Fruit fly (Drosophila melanogaster) whole organism, embryonic: ENCODE data around the gene CG6790.

ENCODE experiments used
- Asciz ChIP-seq: fragments of 200-800 bp; sonication (Bioruptor generic); optimal IDR thresholded peaks from 2 replicates; lab custom pipeline; 2017; ENCODE audit warnings: missing biosample characterization, mild to moderate bottlenecking, missing genetic modification characterization, missing genetic modification reagents
- BEAF-32 ChIP-seq: fragments of 200-800 bp; sonication (Bioruptor generic); optimal IDR thresholded peaks from 3 replicates; lab custom pipeline; 2017; ENCODE audit warnings: missing biosample characterization, missing genetic modification characterization, mild to moderate bottlenecking, moderate library complexity, missing genetic modification reagents
- CG10147 ChIP-seq: fragments of 200-800 bp; sonication (Bioruptor generic); optimal IDR thresholded peaks from 2 replicates; lab custom pipeline; 2019; ENCODE audit warnings: missing biosample characterization, mild to moderate bottlenecking, missing genetic modification characterization, moderate library complexity
- CG11398 ChIP-seq: fragments of 200-800 bp; sonication (Bioruptor generic); optimal IDR thresholded peaks from 2 replicates; lab custom pipeline; 2016; ENCODE audit warnings: missing biosample characterization, missing genetic modification characterization
- CG11504 ChIP-seq: fragments of 200-800 bp; sonication (Bioruptor generic); optimal IDR thresholded peaks from 3 replicates; lab custom pipeline; 2019; ENCODE audit warnings: missing biosample characterization, mild to moderate bottlenecking, missing genetic modification characterization, moderate library complexity
- CG11696 ChIP-seq: fragments of 200-800 bp; sonication (Bioruptor generic); IDR thresholded peaks from 2 replicates; pipeline ENCODE4 v1.3.6; 2022; ENCODE audit warnings: missing biosample characterization, missing genetic modification characterization
- CG12071 ChIP-seq: fragments of 200-800 bp; sonication (Bioruptor generic); optimal IDR thresholded peaks from 3 replicates; lab custom pipeline; 2018; ENCODE audit warnings: missing biosample characterization, mild to moderate bottlenecking, missing genetic modification characterization
- CG12236 ChIP-seq: fragments of 200-800 bp; sonication (Bioruptor generic); optimal IDR thresholded peaks from 2 replicates; lab custom pipeline; 2016; ENCODE audit warnings: missing biosample characterization, missing genetic modification characterization
- CG14860 ChIP-seq: fragments of 200-800 bp; sonication (Bioruptor generic); IDR thresholded peaks from 3 replicates; pipeline ENCODE4 v1.3.6; 2022; ENCODE audit warnings: missing biosample characterization, missing genetic modification characterization; ENCODE audit not compliant: partially characterized antibody
- CG16779 ChIP-seq: fragments of 200-800 bp; sonication (Bioruptor generic); IDR thresholded peaks from 2 replicates; pipeline ENCODE4 v1.3.6; 2022; ENCODE audit warnings: missing biosample characterization, missing genetic modification characterization
- CG17829 ChIP-seq: fragments of 200-800 bp; optimal IDR thresholded peaks from 2 replicates; lab custom pipeline; 2019; ENCODE audit warnings: missing biosample characterization, mild to moderate bottlenecking, missing genetic modification characterization, moderate library complexity
- CG18011 ChIP-seq: fragments of 200-800 bp; sonication (Bioruptor generic); optimal IDR thresholded peaks from 2 replicates; lab custom pipeline; 2017; ENCODE audit warnings: missing biosample characterization, missing genetic modification characterization, mild to moderate bottlenecking, moderate library complexity, missing genotype
- CG3065 ChIP-seq: fragments of 200-800 bp; sonication (Bioruptor generic); optimal IDR thresholded peaks from 2 replicates; lab custom pipeline; 2016; ENCODE audit warnings: missing biosample characterization, missing genetic modification characterization
- CG31441 ChIP-seq: fragments of 200-800 bp; sonication (Bioruptor generic); IDR thresholded peaks from 2 replicates; pipeline ENCODE4 v1.3.6; 2022; ENCODE audit warnings: missing biosample characterization, missing genetic modification characterization
- CG34376 ChIP-seq: fragments of 200-800 bp; sonication (Bioruptor generic); optimal IDR thresholded peaks from 2 replicates; lab custom pipeline; 2018; ENCODE audit warnings: missing biosample characterization, mild to moderate bottlenecking, missing genetic modification characterization
- CG34422 ChIP-seq: fragments of 200-800 bp; sonication (Bioruptor generic); IDR thresholded peaks from 3 replicates; pipeline ENCODE4 v1.3.6; 2022; ENCODE audit warnings: missing biosample characterization, missing genetic modification characterization
- CG43689 ChIP-seq: fragments of 200-800 bp; sonication (Bioruptor generic); IDR thresholded peaks from 2 replicates; pipeline ENCODE4 v1.3.6; 2022; ENCODE audit warnings: missing biosample characterization, missing genetic modification characterization
- CG4424 ChIP-seq: fragments of 200-800 bp; sonication (Bioruptor generic); optimal IDR thresholded peaks from 3 replicates; lab custom pipeline; 2016; ENCODE audit warnings: missing biosample characterization, missing genetic modification characterization
- CG6254 ChIP-seq: fragments of 200-800 bp; sonication (Bioruptor generic); optimal IDR thresholded peaks from 3 replicates; lab custom pipeline; 2017; ENCODE audit warnings: mild to moderate bottlenecking, missing biosample characterization, missing genetic modification reagents, missing genetic modification characterization
- CG7987 ChIP-seq: fragments of 200-800 bp; sonication (Bioruptor generic); optimal IDR thresholded peaks from 2 replicates; lab custom pipeline; 2018; ENCODE audit warnings: missing biosample characterization, mild to moderate bottlenecking, missing genetic modification characterization, moderate library complexity
- CG8924 ChIP-seq: fragments of 200-800 bp; optimal IDR thresholded peaks from 3 replicates; lab custom pipeline; 2019; ENCODE audit warnings: missing biosample characterization, mild to moderate bottlenecking, missing genetic modification characterization, moderate library complexity
- CG9215 ChIP-seq: fragments of 200-800 bp; sonication (Bioruptor generic); IDR thresholded peaks from 2 replicates; pipeline ENCODE4 v1.3.6; 2022; ENCODE audit warnings: missing biosample characterization, missing genetic modification characterization
- CG9609 ChIP-seq: fragments of 200-800 bp; sonication (Bioruptor generic); optimal IDR thresholded peaks from 3 replicates; lab custom pipeline; 2016; ENCODE audit warnings: missing biosample characterization, missing genetic modification characterization
- Dfd ChIP-seq, 2 experiments: fragments of >200 bp; optimal IDR thresholded peaks; 2 replicates each; lab custom pipeline; 2017; ENCODE audit warnings: missing biosample characterization in 2 of 2, missing genetic modification characterization in 2 of 2
- Drgx ChIP-seq: fragments of 200-800 bp; sonication (Bioruptor generic); IDR thresholded peaks from 2 replicates; pipeline ENCODE4 v1.3.6; 2022; ENCODE audit warnings: missing biosample characterization, missing genetic modification characterization
- Fer3 ChIP-seq: fragments of 200-800 bp; sonication (Bioruptor generic); optimal IDR thresholded peaks from 2 replicates; lab custom pipeline; 2018; ENCODE audit warnings: missing biosample characterization, mild to moderate bottlenecking, missing genetic modification characterization, moderate library complexity
- HLH3B ChIP-seq: fragments of 200-800 bp; sonication (Bioruptor generic); IDR thresholded peaks from 2 replicates; pipeline ENCODE4 v1.3.6; 2022; ENCODE audit warnings: missing biosample characterization, missing genetic modification characterization
- Hey ChIP-seq: fragments of 200-800 bp; sonication (Bioruptor generic); optimal IDR thresholded peaks from 3 replicates; lab custom pipeline; 2018; ENCODE audit warnings: missing biosample characterization, mild to moderate bottlenecking, missing genetic modification characterization
- Hsf ChIP-seq: fragments of 200-800 bp; sonication (Bioruptor generic); optimal IDR thresholded peaks from 3 replicates; lab custom pipeline; 2016; ENCODE audit warnings: missing biosample characterization, missing genetic modification characterization
- Mes4 ChIP-seq: fragments of 200-800 bp; sonication (Bioruptor generic); optimal IDR thresholded peaks from 2 replicates; lab custom pipeline; 2016; ENCODE audit warnings: missing biosample characterization, missing genetic modification characterization
- NfI ChIP-seq: fragments of 200-800 bp; sonication (Bioruptor generic); optimal IDR thresholded peaks from 3 replicates; lab custom pipeline; 2018; ENCODE audit warnings: missing biosample characterization, mild to moderate bottlenecking, missing genetic modification characterization, moderate library complexity
- Opbp ChIP-seq: fragments of 200-800 bp; sonication (Bioruptor generic); IDR thresholded peaks from 3 replicates; pipeline ENCODE4 v1.3.6; 2022; ENCODE audit warnings: missing biosample characterization, missing genetic modification characterization; ENCODE audit not compliant: partially characterized antibody
- Rfx ChIP-seq: fragments of 200-800 bp; sonication (Bioruptor generic); IDR thresholded peaks from 2 replicates; pipeline ENCODE4 v1.3.6; 2022; ENCODE audit warnings: missing biosample characterization, missing genetic modification characterization
- Side ChIP-seq: fragments of 200-800 bp; sonication (Bioruptor generic); optimal IDR thresholded peaks from 2 replicates; lab custom pipeline; 2016; ENCODE audit warnings: missing biosample characterization, missing genetic modification characterization
- Stat92E ChIP-seq, 3 experiments: fragments of >200 bp in 2 of 3; fragments of 200-800 bp in 1 of 3; sonication (Bioruptor generic) in 1 of 3; optimal IDR thresholded peaks; 2 replicates each; lab custom pipeline; 2017 to 2019; ENCODE audit warnings: missing biosample characterization in 3 of 3, missing genetic modification characterization in 3 of 3, mild to moderate bottlenecking in 1 of 3, moderate library complexity in 1 of 3
- TFAM ChIP-seq: fragments of 200-800 bp; sonication (Bioruptor generic); optimal IDR thresholded peaks from 2 replicates; lab custom pipeline; 2017; ENCODE audit warnings: missing biosample characterization, missing genetic modification characterization, inconsistent platforms
- Trl ChIP-seq, 3 experiments: fragments of >200 bp in 2 of 3; fragments of 200-800 bp in 1 of 3; sonication (Bioruptor generic) in 1 of 3; optimal IDR thresholded peaks; 2 replicates in 1 of 3; 3 replicates in 2 of 3; lab custom pipeline; 2016 to 2017; ENCODE audit warnings: missing biosample characterization in 1 of 3, missing genetic modification characterization in 1 of 3
- Usf ChIP-seq: fragments of 200-800 bp; sonication (Bioruptor generic); optimal IDR thresholded peaks from 2 replicates; lab custom pipeline; 2017; ENCODE audit warnings: missing genotype, missing biosample characterization, missing genetic modification characterization
- ewg ChIP-seq: fragments of 200-800 bp; sonication (Bioruptor generic); optimal IDR thresholded peaks from 3 replicates; lab custom pipeline; 2017; ENCODE audit warnings: mild to moderate bottlenecking, missing biosample characterization, missing genetic modification reagents, missing genetic modification characterization
- fd102C ChIP-seq: fragments of 200-800 bp; sonication (Bioruptor generic); optimal IDR thresholded peaks from 2 replicates; lab custom pipeline; 2018; ENCODE audit warnings: missing biosample characterization, mild to moderate bottlenecking, missing genetic modification characterization, moderate library complexity
- hb ChIP-seq: fragments of 200-800 bp; sonication (Bioruptor generic); IDR thresholded peaks from 3 replicates; pipeline ENCODE4 v1.3.6; 2022; ENCODE audit warnings: missing biosample characterization, missing genetic modification characterization; ENCODE audit not compliant: partially characterized antibody
- klu ChIP-seq: fragments of 200-800 bp; sonication (Bioruptor generic); IDR thresholded peaks from 2 replicates; pipeline ENCODE4 v1.3.6; 2022; ENCODE audit warnings: missing biosample characterization, missing genetic modification characterization
- kni ChIP-seq: fragments of 200-800 bp; sonication (Bioruptor generic); optimal IDR thresholded peaks from 3 replicates; lab custom pipeline; 2017; ENCODE audit warnings: mild to moderate bottlenecking, missing biosample characterization, missing genetic modification reagents, missing genetic modification characterization
- luna ChIP-seq: fragments of 200-800 bp; sonication (Bioruptor generic); optimal IDR thresholded peaks from 2 replicates; lab custom pipeline; 2016; ENCODE audit warnings: missing biosample characterization, missing genetic modification characterization
- nerfin-1 ChIP-seq: fragments of 200-800 bp; sonication (Bioruptor generic); optimal IDR thresholded peaks from 3 replicates; lab custom pipeline; 2019; ENCODE audit warnings: missing biosample characterization, mild to moderate bottlenecking, missing genetic modification characterization, moderate library complexity
- onecut ChIP-seq: fragments of 200-800 bp; sonication (Bioruptor generic); IDR thresholded peaks from 2 replicates; pipeline ENCODE4 v1.3.6; 2022; ENCODE audit warnings: missing biosample characterization, missing genetic modification characterization
- org-1 ChIP-seq: fragments of 200-800 bp; sonication (Bioruptor generic); optimal IDR thresholded peaks from 2 replicates; lab custom pipeline; 2017; ENCODE audit warnings: missing biosample characterization, missing genetic modification characterization
- pan ChIP-seq, 4 experiments: fragments of >200 bp in 3 of 4; fragments of 200-800 bp in 1 of 4; sonication (Bioruptor generic) in 1 of 4; optimal IDR thresholded peaks in 3 of 4; IDR thresholded peaks in 1 of 4; 2 replicates each; pipeline versions ENCODE4 v1.3.6 to Lab custom; 2017 to 2022; ENCODE audit warnings: missing biosample characterization in 2 of 4, missing genetic modification characterization in 2 of 4, mixed read lengths in 1 of 4

Gene CG6790

dm6 chr3R:11557492-11557965, 21.0 kb downstream of the CG6790 start, which contains the start of gene CG10898 (continued):
- TF ChIP-seq CG34422 (GFP tag; lab: Robert Waterston, UW) (peak; percentile 88), CG12236 (GFP tag; lab: Kevin White, UChicago) (peak; percentile 50), Trl (optimal IDR thresholded peaks at IDR 0.05; lab: Kevin White, UChicago) (no peak), Trl (GFP tag; optimal IDR thresholded peaks at IDR 0.05; lab: Kevin White, UChicago) (peak; percentile 91), CG12071 (GFP tag; lab: Kevin White, UChicago) (peak; percentile 62), Hey (no peak), Stat92E (GFP tag; optimal IDR thresholded peaks at IDR 0.05; lab: Kevin White, UChicago) (no peak), Rfx (GFP tag; lab: Robert Waterston, UW) (peak; percentile 91), CG11504 (peak; percentile 83), CG43689 (GFP tag; lab: Robert Waterston, UW) (0 out of 2 replicates have a peak, but pooled peaks have one; percentile 28), Usf (GFP tag; lab: Kevin White, UChicago) (peak; percentile 12), Drgx (GFP tag; lab: Robert Waterston, UW) (peak; percentile 73), org-1 (GFP tag; lab: Kevin White, UChicago) (peak; percentile 34), Hsf (GFP tag; lab: Kevin White, UChicago) (peak; percentile 91), TFAM (GFP tag; lab: Kevin White, UChicago) (peak; percentile 33), Mes4 (peak; percentile 70), CG6254 (peak; percentile 60), kni (peak; percentile 21), CG11398 (GFP tag; lab: Kevin White, UChicago) (peak; percentile 83), fd102C (no peak), Side (GFP tag; lab: Kevin White, UChicago) (peak; percentile 83), CG31441 (GFP tag; lab: Robert Waterston, UW) (peak; percentile 61), ewg (GFP tag; lab: Kevin White, UChicago) (peak; percentile 72), pan (optimal IDR thresholded peaks at IDR 0.05; lab: Kevin White, UChicago) (no peak), pan (GFP tag; optimal IDR thresholded peaks at IDR 0.05 in 1 of 2, IDR thresholded peaks at IDR 0.05 in 1 of 2) (peak in 1 of 2 experiments; percentile 91), nerfin-1 (tag; lab: Kevin White, UChicago) (peak; percentile 96), CG34376 (peak; percentile 26), hb (GFP tag; lab: Robert Waterston, UW) (no peak), CG8924 (tag; lab: Kevin White, UChicago) (peak; percentile 81), onecut (GFP tag; lab: Robert Waterston, UW) (peak; percentile 53), CG9215 (GFP tag; lab: Robert Waterston, UW) (peak; percentile 76), NfI (peak; percentile 84), CG11696 (GFP tag; lab: Robert Waterston, UW) (peak; percentile 71), Asciz (GFP tag; lab: Kevin White, UChicago) (peak; percentile 59), BEAF-32 (GFP tag; lab: Kevin White, UChicago) (peak; percentile 53), CG16779 (GFP tag; lab: Robert Waterston, UW) (peak; percentile 77), Opbp (GFP tag; lab: Robert Waterston, UW) (no peak), CG7987 (GFP tag; lab: Kevin White, UChicago) (peak; percentile 69), CG17829 (tag; lab: Kevin White, UChicago) (peak; percentile 82), Dfd (GFP tag; optimal IDR thresholded peaks at IDR 0.05; lab: Kevin White, UChicago) (no peak), CG9609 (GFP tag; lab: Kevin White, UChicago) (peak; percentile 84), klu (peak; percentile 52), CG14860 (GFP tag; lab: Robert Waterston, UW) (no peak), CG18011 (GFP tag; lab: Kevin White, UChicago) (peak; percentile 65), Fer3 (tag; lab: Kevin White, UChicago) (peak; percentile 78), CG10147 (GFP tag; lab: Kevin White, UChicago) (peak; percentile 66), CG3065 (GFP tag; lab: Kevin White, UChicago) (peak; percentile 76), luna (GFP tag; lab: Kevin White, UChicago) (peak; percentile 68), HLH3B (GFP tag; lab: Robert Waterston, UW) (peak; percentile 84), CG4424 (peak; percentile 78)
